Worm (Caenorhabditis elegans): ENCODE data around the gene bli-1.
A peak's percentile ranks its signal among the peaks of the same experiment; 100 is the strongest.

The bli-1 gene

DNA sequence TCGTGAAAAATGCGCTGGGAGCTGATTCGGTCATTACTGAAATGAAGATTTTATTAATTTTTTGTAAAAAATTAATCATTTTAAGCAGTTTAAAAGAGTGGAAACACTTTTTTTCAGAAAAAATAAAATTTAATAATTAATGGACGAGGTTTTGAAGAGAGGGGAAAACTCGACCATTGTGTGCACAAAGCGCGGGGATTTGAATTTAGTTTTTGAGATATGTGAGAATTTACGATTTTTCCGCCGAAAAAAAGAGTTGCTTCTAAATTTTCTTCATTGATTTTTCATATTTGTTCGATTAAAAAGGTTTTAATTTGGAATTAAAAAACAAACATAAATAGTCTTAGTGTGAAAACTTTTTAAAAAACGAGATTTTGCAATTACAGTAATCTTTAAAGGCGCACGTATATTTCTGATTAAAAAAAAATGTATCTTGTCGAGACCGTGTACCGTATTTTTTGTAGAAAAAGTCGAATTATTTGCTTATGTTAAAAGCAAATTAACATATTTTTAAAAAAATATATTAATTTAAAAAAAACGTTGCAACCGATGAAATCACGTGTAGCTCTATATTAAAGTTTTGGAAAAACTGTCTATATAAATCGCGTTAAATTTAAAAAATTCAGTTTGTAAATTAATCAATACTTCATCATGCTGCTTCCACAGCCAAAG lies 5.6 kb downstream of the bli-1 start, which contains the start of the genes dph-2 and C09G5.7:
Gene dph-2, minus strand, starts transcription at position 36 of the 672 bp plus-strand sequence.
Gene C09G5.7, plus strand, starts transcription at position 622 of the 672 bp plus-strand sequence.
- no peak for TF ChIP-seq unc-55 (GFP tag; optimal IDR thresholded peaks at IDR 0.05)
- TF ChIP-seq C34F6.9 (tag; optimal IDR thresholded peaks at IDR 0.05), result peak; percentile 40
- TF ChIP-seq gmeb-1 (tag; optimal IDR thresholded peaks at IDR 0.05), result peak; percentile 88

DNA sequence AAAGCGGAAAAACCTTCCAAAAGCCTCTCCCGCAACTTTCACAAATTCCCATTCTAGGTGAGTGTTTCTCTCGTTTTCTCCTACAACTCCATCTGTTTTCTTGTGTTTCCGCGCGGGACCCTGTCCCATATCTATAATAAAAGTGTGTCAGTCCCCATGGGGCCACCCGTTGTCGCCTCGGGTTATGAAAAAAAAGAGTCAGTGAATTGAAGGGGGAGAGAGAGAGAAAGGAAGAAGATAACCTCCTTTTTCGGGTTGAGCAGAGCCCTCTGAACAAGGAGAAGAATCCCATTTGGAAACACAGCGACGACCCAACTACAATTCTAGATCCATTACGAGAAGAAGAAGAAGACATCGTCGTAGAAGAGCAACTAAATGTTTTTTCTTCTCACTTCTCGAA lies 8.4 kb downstream of the bli-1 start, which contains the start of gene C09G5.13:
Gene C09G5.13, plus strand, starts transcription at position 301 of the 400 bp plus-strand sequence.
- TF ChIP-seq alr-1 (tag; optimal IDR thresholded peaks at IDR 0.05) (no peak), peb-1 (tag; optimal IDR thresholded peaks at IDR 0.05) (no peak), unc-39 (tag; optimal IDR thresholded peaks at IDR 0.05) (no peak), nhr-237 (tag; optimal IDR thresholded peaks at IDR 0.05) (no peak), fos-1 (tag; optimal IDR thresholded peaks at IDR 0.05) (no peak), ztf-1 (GFP tag; conservative IDR thresholded peaks at IDR 0.05) (no peak), C34F6.9 (tag; optimal IDR thresholded peaks at IDR 0.05) (no peak), ztf-4 (tag; optimal IDR thresholded peaks at IDR 0.05) (no peak), mbf-1 (tag; optimal IDR thresholded peaks at IDR 0.05) (no peak), aly-2 (tag; optimal IDR thresholded peaks at IDR 0.05) (no peak), dmd-4 (tag; optimal IDR thresholded peaks at IDR 0.05) (no peak), blmp-1 (tag; optimal IDR thresholded peaks at IDR 0.05; ENCODE audit: insufficient read depth) (no peak), ZK546.5 (tag; optimal IDR thresholded peaks at IDR 0.05) (no peak)

DNA sequence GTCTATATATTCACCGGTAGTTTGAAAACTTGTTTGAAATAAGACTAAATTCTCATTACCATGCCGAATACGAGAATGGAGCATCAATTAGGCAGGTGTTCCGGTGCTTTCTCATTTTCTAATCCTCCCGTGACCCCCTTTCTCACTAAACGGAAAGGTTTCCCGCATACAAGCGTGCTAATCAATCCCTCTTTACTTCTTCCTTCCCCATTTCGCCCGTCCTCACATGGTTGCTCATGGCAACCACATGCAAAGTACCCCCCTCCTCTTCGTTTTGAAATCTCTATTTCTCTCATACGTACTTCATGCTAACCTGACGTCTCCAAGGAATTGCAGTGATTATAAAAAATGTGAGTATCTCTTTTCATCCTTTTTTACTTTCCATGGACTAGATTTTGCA lies 11.2 kb downstream of the bli-1 start, which contains the start of gene mks-5:
Gene mks-5, plus strand, starts transcription at position 301 of the 400 bp plus-strand sequence.
- no peak for TF ChIP-seq mab-5 (tag; optimal IDR thresholded peaks at IDR 0.05)
- no peak for TF ChIP-seq lin-13 (GFP tag; optimal IDR thresholded peaks at IDR 0.05)
- no peak for TF ChIP-seq mdl-1 (tag; optimal IDR thresholded peaks at IDR 0.05)
- no peak for TF ChIP-seq unc-62 (GFP tag; optimal IDR thresholded peaks at IDR 0.05)
- no peak for TF ChIP-seq elt-1 (tag; optimal IDR thresholded peaks at IDR 0.05)
- TF ChIP-seq Y55F3AM.14 (GFP tag; optimal IDR thresholded peaks at IDR 0.05), result no peak
- no peak for TF ChIP-seq peb-1 (tag; optimal IDR thresholded peaks at IDR 0.05)
- TF ChIP-seq skn-1 (tag; optimal IDR thresholded peaks at IDR 0.05), result no peak
- no peak for TF ChIP-seq ztf-11 (tag; optimal IDR thresholded peaks at IDR 0.05)
- TF ChIP-seq ceh-82 (tag; optimal IDR thresholded peaks at IDR 0.05), result no peak

DNA sequence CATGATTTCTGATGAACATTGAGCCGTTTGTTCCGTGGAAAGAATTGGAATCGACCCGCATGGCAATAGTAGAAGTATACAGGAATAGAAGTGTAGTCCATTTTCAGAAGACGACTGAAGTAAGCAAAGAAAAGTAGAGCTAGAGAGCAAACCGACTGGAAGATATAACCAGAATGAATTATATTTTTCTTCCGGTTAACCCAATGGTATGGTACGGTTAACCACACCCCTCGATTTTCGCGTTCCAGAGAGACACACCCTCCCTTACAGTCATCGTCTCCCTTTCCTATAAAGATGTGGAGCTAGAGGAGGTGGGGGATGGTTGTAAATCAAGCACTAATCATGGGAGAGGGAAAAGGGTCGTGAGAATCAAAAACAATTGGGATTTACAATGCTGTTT lies 14.3 kb downstream of the bli-1 start, which contains the start of gene C09G5.14:
Gene C09G5.14, minus strand, starts transcription at position 101 of the 400 bp plus-strand sequence.
- no peak for TF ChIP-seq sma-3 (GFP tag; optimal IDR thresholded peaks at IDR 0.05)
- no peak for TF ChIP-seq nhr-6 (tag; optimal IDR thresholded peaks at IDR 0.05)
- TF ChIP-seq unc-55 (GFP tag; optimal IDR thresholded peaks at IDR 0.05), result no peak
- TF ChIP-seq mdl-1 (tag; optimal IDR thresholded peaks at IDR 0.05), result no peak
- no peak for TF ChIP-seq elt-3 (tag; optimal IDR thresholded peaks at IDR 0.05)
- TF ChIP-seq lin-39 (tag; optimal IDR thresholded peaks at IDR 0.05), result no peak
- no peak for TF ChIP-seq R02D3.7 (tag; optimal IDR thresholded peaks at IDR 0.05)
- TF ChIP-seq nhr-12 (tag; optimal IDR thresholded peaks at IDR 0.05), result no peak
- TF ChIP-seq peb-1 (tag; optimal IDR thresholded peaks at IDR 0.05), result no peak
- TF ChIP-seq lin-11 (tag; optimal IDR thresholded peaks at IDR 0.05), result no peak
- TF ChIP-seq blmp-1 (tag; optimal IDR thresholded peaks at IDR 0.05; ENCODE audit: insufficient read depth), result no peak
- no peak for TF ChIP-seq ztf-11 (tag; optimal IDR thresholded peaks at IDR 0.05)
- no peak for TF ChIP-seq lin-13 (GFP tag; optimal IDR thresholded peaks at IDR 0.05)
- no peak for TF ChIP-seq ama-1 (optimal IDR thresholded peaks at IDR 0.05)
- TF ChIP-seq fos-1 (tag; optimal IDR thresholded peaks at IDR 0.05), result no peak
- TF ChIP-seq nhr-23 (tag; optimal IDR thresholded peaks at IDR 0.05), result no peak
- no peak for TF ChIP-seq crh-2 (tag; optimal IDR thresholded peaks at IDR 0.05)
- TF ChIP-seq unc-39 (tag; optimal IDR thresholded peaks at IDR 0.05), result no peak

DNA sequence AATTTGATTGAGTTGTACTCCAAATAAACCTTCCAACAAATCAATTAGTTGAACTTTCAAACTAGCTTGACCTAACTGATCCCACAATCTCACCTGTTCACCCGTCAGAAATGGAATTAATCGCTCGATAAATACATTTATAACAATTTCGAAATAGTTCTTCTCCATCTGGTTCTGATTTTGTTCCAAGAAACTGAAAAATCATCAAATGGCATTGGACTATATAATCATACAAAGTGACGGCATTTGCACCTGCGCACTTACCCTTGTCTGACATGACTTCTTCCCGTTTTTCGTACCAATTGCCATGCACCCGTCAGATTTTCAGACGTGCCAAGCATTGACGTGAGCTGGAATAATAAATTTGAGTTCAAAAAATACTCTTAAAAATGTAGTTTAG lies 21.9 kb downstream of the bli-1 start:
- TF ChIP-seq nhr-11 (tag; optimal IDR thresholded peaks at IDR 0.05) (no peak), nhr-21 (tag; optimal IDR thresholded peaks at IDR 0.05) (peak; percentile 28), sma-9 (GFP tag; optimal IDR thresholded peaks at IDR 0.05) (peak; percentile 43), sma-9 (tag; optimal IDR thresholded peaks at IDR 0.05) (no peak), C34F6.9 (tag; optimal IDR thresholded peaks at IDR 0.05) (no peak)
